Worm (Caenorhabditis elegans): ENCODE data around the gene Y47D3A.13.

Gene Y47D3A.13

ce11 chrIII:11206875-11207274 lies 17.0 kb downstream of the Y47D3A.13 start:
- TF ChIP-seq nhr-10 (tag; optimal IDR thresholded peaks at IDR 0.05) (no peak), nhr-25 (tag; optimal IDR thresholded peaks at IDR 0.05) (no peak), nhr-77 (tag; optimal IDR thresholded peaks at IDR 0.05) (no peak), ztf-1 (GFP tag; conservative IDR thresholded peaks at IDR 0.05) (no peak), sem-4 (tag; optimal IDR thresholded peaks at IDR 0.05) (no peak)

ce11 chrIII:11202992-11203391 lies 20.9 kb downstream of the Y47D3A.13 start:
- peak; percentile 78 for TF ChIP-seq F13H6.1 (tag; optimal IDR thresholded peaks at IDR 0.05)
- no peak for TF ChIP-seq aly-2 (tag; optimal IDR thresholded peaks at IDR 0.05)
- no peak for TF ChIP-seq nhr-237 (tag; optimal IDR thresholded peaks at IDR 0.05)
- peak; percentile 7 for TF ChIP-seq snpc-4 (tag; optimal IDR thresholded peaks at IDR 0.05)
- peak in 1 of 2 experiments; percentile 68 for TF ChIP-seq lsy-2 (tag; optimal IDR thresholded peaks at IDR 0.05)
- peak; percentile 67 for TF ChIP-seq C34F6.9 (tag; optimal IDR thresholded peaks at IDR 0.05)
- no peak for TF ChIP-seq ama-1 (optimal IDR thresholded peaks at IDR 0.05)
- TF ChIP-seq nhr-23 (tag; optimal IDR thresholded peaks at IDR 0.05): no peak
- peak in 1 of 2 experiments; percentile 62 for TF ChIP-seq mdl-1 (tag; optimal IDR thresholded peaks at IDR 0.05)
- TF ChIP-seq egl-27 (tag; optimal IDR thresholded peaks at IDR 0.05): no peak
- peak; percentile 3 for TF ChIP-seq crh-2 (tag; optimal IDR thresholded peaks at IDR 0.05)
- TF ChIP-seq sma-9 (GFP tag; optimal IDR thresholded peaks at IDR 0.05): peak; percentile 23
- TF ChIP-seq sma-9 (tag; optimal IDR thresholded peaks at IDR 0.05): no peak
- TF ChIP-seq mab-5 (tag; optimal IDR thresholded peaks at IDR 0.05): peak; percentile 47
- no peak for TF ChIP-seq sem-4 (tag; optimal IDR thresholded peaks at IDR 0.05)
- TF ChIP-seq unc-55 (GFP tag; optimal IDR thresholded peaks at IDR 0.05): peak; percentile 62
- TF ChIP-seq nhr-129 (tag; optimal IDR thresholded peaks at IDR 0.05): peak; percentile 36
- TF ChIP-seq peb-1 (tag; optimal IDR thresholded peaks at IDR 0.05): no peak
- TF ChIP-seq elt-1 (tag; optimal IDR thresholded peaks at IDR 0.05): no peak
- TF ChIP-seq zag-1 (tag; optimal IDR thresholded peaks at IDR 0.05): peak; percentile 86
- no peak for TF ChIP-seq nhr-11 (tag; optimal IDR thresholded peaks at IDR 0.05)
- peak; percentile 32 for TF ChIP-seq Y55F3AM.14 (GFP tag; optimal IDR thresholded peaks at IDR 0.05)

DNA sequence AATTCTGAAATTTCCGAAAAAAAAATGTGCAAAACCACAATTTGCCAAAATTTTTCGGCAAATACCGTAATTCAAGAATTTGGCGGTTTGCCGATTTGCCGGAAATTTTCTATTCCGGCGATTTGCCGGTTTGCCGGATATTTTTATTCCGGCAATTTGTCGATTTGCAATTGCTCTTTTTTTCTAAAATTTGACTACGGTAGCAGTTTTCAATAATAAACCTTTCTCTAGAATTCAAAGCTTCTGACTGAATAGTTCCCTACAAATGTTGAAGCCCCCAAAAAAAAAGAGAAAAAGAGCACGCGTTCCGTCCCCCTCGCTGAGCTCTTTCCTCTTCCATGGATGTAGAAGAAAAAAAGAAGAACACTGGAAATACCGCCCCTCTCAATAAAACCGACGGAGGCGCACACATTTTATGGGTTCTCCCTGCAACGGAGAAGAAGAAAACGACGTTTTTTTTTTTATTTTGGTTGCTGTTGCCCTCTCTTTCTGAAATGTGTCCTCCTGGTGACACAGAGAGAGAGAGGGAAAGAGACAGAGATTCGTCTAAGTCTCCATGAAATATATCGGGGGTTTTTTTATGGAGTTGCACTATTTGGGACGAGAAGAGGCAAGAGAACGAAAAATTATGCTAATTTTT lies 22.9 kb downstream of the Y47D3A.13 start:
- TF ChIP-seq sma-9 (GFP tag; optimal IDR thresholded peaks at IDR 0.05) (peak; percentile 7), sma-9 (tag; optimal IDR thresholded peaks at IDR 0.05) (no peak), unc-55 (GFP tag; optimal IDR thresholded peaks at IDR 0.05) (no peak), blmp-1 (tag; optimal IDR thresholded peaks at IDR 0.05; ENCODE audit: insufficient read depth) (no peak), nhr-6 (tag; optimal IDR thresholded peaks at IDR 0.05) (no peak), C34F6.9 (tag; optimal IDR thresholded peaks at IDR 0.05) (peak; percentile 7), lsy-2 (tag; optimal IDR thresholded peaks at IDR 0.05) (peak in 1 of 2 experiments; percentile 37), Y55F3AM.14 (GFP tag; optimal IDR thresholded peaks at IDR 0.05) (no peak), zag-1 (tag; optimal IDR thresholded peaks at IDR 0.05) (peak; percentile 11), egl-27 (tag; optimal IDR thresholded peaks at IDR 0.05) (no peak), F13H6.1 (tag; optimal IDR thresholded peaks at IDR 0.05) (no peak), nhr-12 (tag; optimal IDR thresholded peaks at IDR 0.05) (no peak)

DNA sequence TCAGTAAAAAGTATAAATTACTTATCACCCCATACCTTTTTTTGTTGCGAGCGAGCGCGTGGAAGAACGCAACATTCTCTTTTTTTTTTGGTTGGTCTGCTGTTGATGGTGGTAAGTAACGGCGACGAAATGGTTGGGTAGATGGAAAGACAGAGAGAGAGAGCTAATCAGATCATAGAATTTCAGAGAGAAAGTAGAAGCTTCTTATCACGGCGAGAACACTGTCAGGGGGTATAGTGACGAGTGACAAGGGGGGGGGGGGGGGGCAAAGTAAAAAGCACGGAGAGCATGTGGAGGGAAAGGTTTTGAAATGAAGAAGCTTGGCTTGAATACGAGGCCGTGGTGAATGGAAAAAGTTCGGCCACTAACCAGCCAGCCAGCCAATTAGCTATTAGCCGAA lies 26.6 kb downstream of the Y47D3A.13 start:
- no peak for TF ChIP-seq zag-1 (tag; optimal IDR thresholded peaks at IDR 0.05)
- TF ChIP-seq fos-1 (tag; optimal IDR thresholded peaks at IDR 0.05): peak; percentile 20
- TF ChIP-seq nhr-12 (tag; optimal IDR thresholded peaks at IDR 0.05): no peak

- TF ChIP-seq sma-9 (GFP tag; optimal IDR thresholded peaks at IDR 0.05) (peak; percentile 12), sma-9 (tag; optimal IDR thresholded peaks at IDR 0.05) (no peak), zag-1 (tag; optimal IDR thresholded peaks at IDR 0.05) (no peak)
Observed at ce11 chrIII:11195553-11195952, 28.4 kb downstream of the Y47D3A.13 start.

DNA sequence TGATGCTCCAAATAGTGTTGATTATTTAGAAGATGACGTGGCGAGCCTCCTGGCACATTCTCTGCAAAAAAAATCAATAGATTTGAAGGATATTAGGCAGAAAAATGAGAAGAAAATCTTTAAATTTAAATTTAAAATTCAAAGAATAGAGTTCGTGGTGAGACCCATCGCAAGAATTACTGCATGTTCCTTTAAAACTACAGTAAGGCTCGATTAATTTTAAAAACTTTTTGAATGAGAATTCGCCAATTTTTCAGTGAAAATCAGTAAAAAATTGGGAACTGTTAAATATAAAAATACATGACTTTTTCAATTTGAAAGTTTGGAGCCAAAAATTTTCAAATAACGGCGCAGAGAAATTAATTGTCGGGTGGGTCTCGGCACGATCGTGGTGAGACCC lies 28.8 kb downstream of the Y47D3A.13 start, which contains the start of gene tra-1:
TSS of gene tra-1 (minus strand) at position 62 of the 400 bp plus-strand sequence.
- TF ChIP-seq C34F6.9 (tag; optimal IDR thresholded peaks at IDR 0.05) (no peak), blmp-1 (tag; optimal IDR thresholded peaks at IDR 0.05; ENCODE audit: insufficient read depth) (no peak), unc-62 (GFP tag; optimal IDR thresholded peaks at IDR 0.05) (no peak), lin-13 (GFP tag; optimal IDR thresholded peaks at IDR 0.05) (no peak)

Measured in whole organism, L2 larva.